Worm (Caenorhabditis elegans): ENCODE data around the gene F48G7.7.

Gene F48G7.7

DNA sequence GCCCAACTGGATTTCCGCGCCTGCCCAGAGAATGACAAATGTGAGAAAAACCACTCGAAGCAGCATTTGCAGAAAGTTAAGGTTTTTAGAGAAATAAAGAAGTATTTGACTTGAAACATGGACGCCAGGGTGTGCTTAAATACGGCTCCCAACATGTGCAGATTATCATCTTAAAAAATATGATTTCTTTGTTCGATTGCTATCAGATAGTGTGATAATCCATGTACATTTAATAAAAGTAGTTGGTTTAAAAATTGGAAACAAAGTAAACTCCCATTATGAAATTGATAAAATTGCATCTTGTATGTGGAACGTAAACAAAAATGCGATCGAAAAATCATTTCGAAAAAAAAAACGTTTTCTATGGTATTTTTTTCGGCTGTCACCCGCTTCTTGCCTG lies 1.4 kb upstream of the F48G7.7 start, which contains the start of gene F48G7.8:
Gene F48G7.8, minus strand, starts transcription at position 101 of the 400 bp plus-strand sequence.
- TF ChIP-seq F10E7.11 (tag; optimal IDR thresholded peaks at IDR 0.05) (no peak), cebp-1 (GFP tag; IDR thresholded peaks at IDR 0.05) (no peak), cebp-1 (tag; optimal IDR thresholded peaks at IDR 0.05) (no peak), mcd-1 (GFP tag; IDR thresholded peaks at IDR 0.05) (no peak), hmg-20 (GFP tag; IDR thresholded peaks at IDR 0.05) (no peak), unc-62 (GFP tag; optimal IDR thresholded peaks at IDR 0.05) (no peak), ztf-25 (GFP tag; IDR thresholded peaks at IDR 0.05) (no peak), lin-26 (GFP tag; IDR thresholded peaks at IDR 0.05) (no peak), ztf-28 (GFP tag; IDR thresholded peaks at IDR 0.05) (no peak), nfya-1 (tag; optimal IDR thresholded peaks at IDR 0.05; ENCODE audit: borderline replicate concordance, insufficient read depth) (no peak), lin-54 (GFP tag; optimal IDR thresholded peaks at IDR 0.05) (no peak), ceh-27 (GFP tag; optimal IDR thresholded peaks at IDR 0.05) (no peak), hlh-26 (GFP tag; conservative IDR thresholded peaks at IDR 0.05) (no peak), aptf-3 (GFP tag; IDR thresholded peaks at IDR 0.05) (no peak), nhr-27 (tag; optimal IDR thresholded peaks at IDR 0.05) (no peak), F33H1.4 (GFP tag; IDR thresholded peaks at IDR 0.05) (no peak), hlh-12 (tag; optimal IDR thresholded peaks at IDR 0.05) (no peak), nfyb-1 (GFP tag; IDR thresholded peaks at IDR 0.05) (no peak), Y67H2A.10 (GFP tag; conservative IDR thresholded peaks at IDR 0.05) (no peak), snpc-1.1 (tag; optimal IDR thresholded peaks at IDR 0.05; ENCODE audit: insufficient read depth) (no peak)

DNA sequence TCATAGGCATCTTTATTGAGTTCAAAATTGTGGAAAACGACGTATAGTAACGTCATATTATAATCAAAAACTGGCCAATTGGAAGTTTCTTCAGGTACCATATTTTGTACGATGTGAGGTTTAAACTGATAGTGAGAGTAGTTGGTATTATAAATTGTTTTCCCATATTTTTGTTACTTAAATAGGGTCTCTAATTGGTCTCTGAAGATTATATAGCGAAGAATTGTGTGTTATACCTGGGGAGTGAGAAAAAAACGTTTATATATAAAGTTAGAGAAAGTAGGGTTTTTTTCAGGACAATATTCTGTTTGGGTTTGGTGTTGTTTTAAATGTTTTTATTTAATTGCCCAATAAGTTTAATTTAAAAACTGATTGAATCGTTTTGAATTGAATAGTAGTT lies 1.3 kb downstream of the F48G7.7 start, which contains the start of gene srt-17:
Gene srt-17, minus strand, starts transcription at position 101 of the 400 bp plus-strand sequence.
- TF ChIP-seq B0336.3 (GFP tag; IDR thresholded peaks at IDR 0.05) = no peak

DNA sequence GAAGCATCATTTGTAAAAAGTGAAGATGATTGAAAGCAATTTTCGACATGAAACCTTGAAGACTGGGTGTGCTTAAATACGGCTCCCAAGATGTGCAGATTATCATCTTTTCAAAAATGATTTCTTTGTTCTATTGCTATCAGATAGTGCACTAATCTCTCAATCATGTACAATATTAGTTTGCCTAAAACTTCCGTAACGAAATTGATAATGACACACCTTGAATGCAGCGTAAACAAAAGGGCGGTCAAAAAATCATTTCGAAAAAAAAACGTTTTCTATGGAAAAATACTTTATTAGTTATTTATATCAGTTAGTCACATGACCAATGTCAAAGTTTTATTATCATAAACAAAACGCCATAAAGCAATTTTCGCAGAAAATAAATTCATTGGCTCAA lies 3.3 kb downstream of the F48G7.7 start, which contains the start of gene F48G7.5:
Gene F48G7.5, minus strand, starts transcription at position 34 of the 400 bp plus-strand sequence.
- no peak for TF ChIP-seq egrh-3 (GFP tag; IDR thresholded peaks at IDR 0.05)
- TF ChIP-seq unc-62 (GFP tag; optimal IDR thresholded peaks at IDR 0.05) = no peak
- no peak for TF ChIP-seq ztf-25 (GFP tag; IDR thresholded peaks at IDR 0.05)
- TF ChIP-seq B0336.3 (GFP tag; IDR thresholded peaks at IDR 0.05) = no peak
- no peak for TF ChIP-seq lsl-1 (GFP tag; optimal IDR thresholded peaks at IDR 0.05)
- no peak for TF ChIP-seq die-1 (tag; optimal IDR thresholded peaks at IDR 0.05)
- TF ChIP-seq lir-1 (GFP tag; conservative IDR thresholded peaks at IDR 0.05) = no peak
- no peak for TF ChIP-seq ceh-100 (GFP tag; IDR thresholded peaks at IDR 0.05)
- no peak for TF ChIP-seq pbrm-1 (GFP tag; IDR thresholded peaks at IDR 0.05)
- no peak for TF ChIP-seq mcd-1 (GFP tag; IDR thresholded peaks at IDR 0.05)
- TF ChIP-seq snpc-1.3 (tag; optimal IDR thresholded peaks at IDR 0.05; ENCODE audit: insufficient read depth) = no peak
- TF ChIP-seq F49E8.2 (tag; optimal IDR thresholded peaks at IDR 0.05; ENCODE audit: insufficient read depth) = no peak
- no peak for TF ChIP-seq B0261.1 (tag; optimal IDR thresholded peaks at IDR 0.05)
- no peak for TF ChIP-seq dpl-1 (GFP tag; optimal IDR thresholded peaks at IDR 0.05)
- no peak for TF ChIP-seq ztf-3 (GFP tag; optimal IDR thresholded peaks at IDR 0.05)
- TF ChIP-seq snpc-1.1 (tag; optimal IDR thresholded peaks at IDR 0.05; ENCODE audit: insufficient read depth) = no peak
- TF ChIP-seq ama-1 (optimal IDR thresholded peaks at IDR 0.05) = no peak
- TF ChIP-seq ama-1 (GFP tag; optimal IDR thresholded peaks at IDR 0.05) = no peak
- TF ChIP-seq lin-35 (GFP tag; optimal IDR thresholded peaks at IDR 0.05) = no peak

DNA sequence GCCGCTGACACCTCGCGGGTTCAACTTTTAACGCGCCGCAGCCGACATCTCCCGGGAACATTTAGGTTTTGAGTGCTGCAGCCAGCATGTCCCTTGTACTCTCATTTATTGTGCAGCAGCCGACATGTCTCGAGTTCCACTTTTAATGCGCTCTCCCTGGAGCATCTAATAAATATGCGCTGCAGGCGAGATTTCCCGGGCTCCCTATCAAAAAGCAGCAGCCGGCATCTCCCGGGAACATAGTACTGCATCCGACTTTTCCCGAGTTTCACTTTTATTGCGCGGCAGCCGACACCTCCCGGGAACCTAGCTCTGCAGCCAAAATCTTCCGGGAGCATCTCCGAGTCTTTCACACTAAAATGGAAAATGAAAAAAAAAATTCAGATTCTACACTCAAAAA lies 5.2 kb downstream of the F48G7.7 start:
- TF ChIP-seq zfh-2 (GFP tag; conservative IDR thresholded peaks at IDR 0.05) (peak; percentile 51; the same call in 1 of the 2 replicates), Y95B8A.8 (GFP tag; IDR thresholded peaks at IDR 0.05) (no peak)

All from whole organism, young adult.